5 fruit fly cellular contexts compared by ENCODE assay signal in the genomic region with DNA sequence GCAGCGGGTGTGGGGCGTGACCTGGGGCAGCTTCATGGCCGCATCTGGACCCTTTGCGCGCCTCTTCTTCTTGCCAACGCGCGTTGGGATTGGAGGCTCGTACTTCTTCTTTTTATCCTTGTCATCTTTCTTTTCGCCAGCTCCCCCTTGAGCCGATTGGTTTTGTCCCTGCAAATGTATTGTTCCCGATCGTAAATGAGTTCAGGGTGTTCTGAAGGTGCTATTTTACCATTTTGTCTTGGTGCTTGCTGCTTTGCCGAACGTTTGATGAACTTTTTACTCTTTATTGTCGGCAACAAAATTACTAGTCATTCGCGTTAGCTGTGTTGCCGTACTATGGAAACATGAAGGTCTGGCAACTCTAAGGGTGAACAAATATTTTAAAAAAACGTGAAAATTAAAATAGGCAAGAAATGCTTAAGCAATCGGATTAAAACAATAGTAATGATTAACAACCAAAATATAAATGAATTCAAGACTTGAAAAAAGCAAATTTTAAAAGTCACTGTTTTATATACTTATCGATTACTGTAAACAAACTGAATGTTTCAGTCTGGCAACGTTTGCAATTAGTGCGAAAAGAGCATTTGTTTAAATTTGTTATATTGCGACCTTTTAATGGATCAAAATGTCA.
TF ChIP-seq lines count a peak whose summit lies in the region.

Gene Rpt2 (minus strand): TSS at position 464 of the 634 bp plus-strand sequence.
Gene CG13599 (plus strand): TSS at position 545 of the 634 bp plus-strand sequence.

- TF ChIP-seq CTCF in whole organism, embryonic (GFP tag; optimal IDR thresholded peaks at IDR 0.05; lab: Kevin White, UChicago): no peak

TF ChIP-seq in whole organism, adult, 20 proteins besides CTCF, POLR2A, EP300 and RAD21:
- TF ChIP-seq CG1620 (GFP tag; optimal IDR thresholded peaks at IDR 0.05; lab: Kevin White, UChicago) (no peak), Mnt (GFP tag; optimal IDR thresholded peaks at IDR 0.05; lab: Kevin White, UChicago) (no peak), CG7101 (tag; optimal IDR thresholded peaks at IDR 0.05; lab: Kevin White, UChicago) (peak; percentile 40), cnc (optimal IDR thresholded peaks at IDR 0.05; lab: Kevin White, UChicago) (peak; percentile 73 to 89), CG12768 (GFP tag; optimal IDR thresholded peaks at IDR 0.05; lab: Kevin White, UChicago) (no peak), CG7045 (GFP tag; optimal IDR thresholded peaks at IDR 0.05; lab: Kevin White, UChicago) (no peak), bab1 (GFP tag; optimal IDR thresholded peaks at IDR 0.05; lab: Kevin White, UChicago) (peak; percentile 63), CG14711 (tag; optimal IDR thresholded peaks at IDR 0.05; lab: Kevin White, UChicago) (peak; percentile 40), Clk (GFP tag; optimal IDR thresholded peaks at IDR 0.05; lab: Kevin White, UChicago) (no peak)

TF ChIP-seq in whole organism, embryonic, 481 proteins besides CTCF, POLR2A, EP300 and RAD21 (continues in another document):
- no peak for TF ChIP-seq mirr (GFP tag; optimal IDR thresholded peaks at IDR 0.05; lab: Kevin White, UChicago)
- TF ChIP-seq CG1647 (GFP tag; optimal IDR thresholded peaks at IDR 0.05; lab: Kevin White, UChicago): no peak
- peak; percentile 32 for TF ChIP-seq CG10979 (tag; optimal IDR thresholded peaks at IDR 0.05; lab: Kevin White, UChicago)
- peak; percentile 14 for TF ChIP-seq NC2β (GFP tag; optimal IDR thresholded peaks at IDR 0.05; lab: Kevin White, UChicago)
- TF ChIP-seq CG14860 (GFP tag; IDR thresholded peaks at IDR 0.05; lab: Robert Waterston, UW; ENCODE audit: partially characterized antibody): 0 out of 3 replicates have a peak, but pooled peaks have one; percentile 20
- peak; percentile 70 for TF ChIP-seq CG12659 (GFP tag; optimal IDR thresholded peaks at IDR 0.05; lab: Kevin White, UChicago)
- peak; percentile 20 for TF ChIP-seq D19A (tag; optimal IDR thresholded peaks at IDR 0.05; lab: Kevin White, UChicago)
- TF ChIP-seq ERR (GFP tag; optimal IDR thresholded peaks at IDR 0.05; lab: Kevin White, UChicago): no peak
- TF ChIP-seq NC2α (GFP tag; optimal IDR thresholded peaks at IDR 0.05; lab: Kevin White, UChicago): no peak
- no peak for TF ChIP-seq ken (GFP tag; IDR thresholded peaks at IDR 0.05; lab: Robert Waterston, UW)
- no peak for TF ChIP-seq CG1792 (GFP tag; optimal IDR thresholded peaks at IDR 0.05; lab: Kevin White, UChicago)
- peak in 1 of 2 experiments; percentile 60 for TF ChIP-seq tll (GFP tag; optimal IDR thresholded peaks at IDR 0.05; lab: Kevin White, UChicago)
- peak; percentile 74 for TF ChIP-seq MBD-R2 (GFP tag; IDR thresholded peaks at IDR 0.05; lab: Robert Waterston, UW)
- TF ChIP-seq pfk (GFP tag; optimal IDR thresholded peaks at IDR 0.05; lab: Kevin White, UChicago): no peak
- TF ChIP-seq CG13287 (GFP tag; IDR thresholded peaks at IDR 0.05; lab: Robert Waterston, UW; ENCODE audit: partially characterized antibody): peak; percentile 70; the same call in 1 of the 2 replicates
- TF ChIP-seq CG3281 (GFP tag; optimal IDR thresholded peaks at IDR 0.05; lab: Kevin White, UChicago): no peak
- TF ChIP-seq CG13894 (tag; optimal IDR thresholded peaks at IDR 0.05; lab: Kevin White, UChicago): no peak
- no peak for TF ChIP-seq crol (GFP tag; IDR thresholded peaks at IDR 0.05; lab: Robert Waterston, UW)

TF ChIP-seq in whole organism, prepupa, 60 proteins besides CTCF, POLR2A, EP300 and RAD21:
- TF ChIP-seq Hr38 (GFP tag; optimal IDR thresholded peaks at IDR 0.05; lab: Kevin White, UChicago) (no peak), esn (GFP tag; optimal IDR thresholded peaks at IDR 0.05; lab: Kevin White, UChicago) (peak; percentile 51), dsx (GFP tag; optimal IDR thresholded peaks at IDR 0.05; lab: Kevin White, UChicago; ENCODE audit: poor library complexity, severe bottlenecking) (peak; percentile 52), fkh (GFP tag; optimal IDR thresholded peaks at IDR 0.05; lab: Kevin White, UChicago) (peak; percentile 93), lz (GFP tag; optimal IDR thresholded peaks at IDR 0.05; lab: Kevin White, UChicago) (peak; percentile 12), fd85E (GFP tag; optimal IDR thresholded peaks at IDR 0.05; lab: Kevin White, UChicago) (no peak), Eip78C (GFP tag; lab: Kevin White, UChicago) (peak; percentile 19), CG31627 (GFP tag; optimal IDR thresholded peaks at IDR 0.05; lab: Kevin White, UChicago) (peak; percentile 6), Sox14 (GFP tag; optimal IDR thresholded peaks at IDR 0.05; lab: Kevin White, UChicago) (peak; percentile 59), cyc (GFP tag; optimal IDR thresholded peaks at IDR 0.05; lab: Kevin White, UChicago) (peak; percentile 9), CG3032 (tag; optimal IDR thresholded peaks at IDR 0.05; lab: Kevin White, UChicago) (peak; percentile 4)

TF ChIP-seq in whole organism, pupa, 21 proteins besides CTCF, POLR2A, EP300 and RAD21:
- TF ChIP-seq CG13204 (GFP tag; optimal IDR thresholded peaks at IDR 0.05; lab: Kevin White, UChicago) (no peak), EcR (GFP tag; optimal IDR thresholded peaks at IDR 0.05; lab: Kevin White, UChicago) (peak; percentile 18)

TF ChIP-seq in whole organism, wandering third instar larva, 38 proteins besides CTCF, POLR2A, EP300 and RAD21:
- TF ChIP-seq foxo (GFP tag; optimal IDR thresholded peaks at IDR 0.05; lab: Kevin White, UChicago) (peak in 1 of 2 experiments; percentile 24), Rel (GFP tag; optimal IDR thresholded peaks at IDR 0.05; lab: Kevin White, UChicago) (no peak), Rel (tag; optimal IDR thresholded peaks at IDR 0.05; lab: Kevin White, UChicago) (peak; percentile 9), Sp1 (GFP tag; optimal IDR thresholded peaks at IDR 0.05; lab: Kevin White, UChicago) (peak; percentile 14), dl (GFP tag; optimal IDR thresholded peaks at IDR 0.05; lab: Kevin White, UChicago; ENCODE audit: insufficient read depth in 1 of 2, partially characterized antibody in 2 of 2) (no peak), Jra (GFP tag; optimal IDR thresholded peaks at IDR 0.05; lab: Kevin White, UChicago) (peak; percentile 33), h (GFP tag; optimal IDR thresholded peaks at IDR 0.05; lab: Kevin White, UChicago) (peak; percentile 2), rgr (GFP tag; optimal IDR thresholded peaks at IDR 0.05; lab: Kevin White, UChicago) (peak; percentile 6), Hnf4 (GFP tag; optimal IDR thresholded peaks at IDR 0.05; lab: Kevin White, UChicago) (no peak)
